Worm (Caenorhabditis elegans) whole organism, early embryonic: ENCODE data around the gene ZK792.4.

ENCODE experiments used
- B0310.2 ChIP-seq: sonication (generic microtip); optimal IDR thresholded peaks from 2 replicates; lab custom pipeline; 2016; ENCODE audit warnings: mild to moderate bottlenecking, missing genetic modification characterization, missing compliant biosample characterization
- F13C5.2 ChIP-seq: sonication (generic microtip); optimal IDR thresholded peaks from 2 replicates; lab custom pipeline; 2017; ENCODE audit warnings: mild to moderate bottlenecking, missing genetic modification characterization, inconsistent platforms, missing compliant biosample characterization
- aly-1 ChIP-seq: sonication (generic microtip); optimal IDR thresholded peaks from 2 replicates; lab custom pipeline; 2016; ENCODE audit warnings: missing genetic modification characterization, missing compliant biosample characterization
- ama-1 ChIP-seq: fragments of 150-350 bp; optimal IDR thresholded peaks from 2 replicates; lab custom pipeline; 2014
- ets-7 ChIP-seq: sonication (generic microtip); optimal IDR thresholded peaks from 2 replicates; lab custom pipeline; 2016; ENCODE audit warnings: missing genotype, missing genetic modification characterization, missing compliant biosample characterization
- hmg-4 ChIP-seq: fragments of 200-800 bp; sonication (Bioruptor generic); optimal IDR thresholded peaks from 2 replicates; lab custom pipeline; 2018; ENCODE audit warnings: mild to moderate bottlenecking, missing genetic modification characterization, missing compliant biosample characterization
- hnd-1 ChIP-seq: sonication (generic microtip); optimal IDR thresholded peaks from 2 replicates; lab custom pipeline; 2016; ENCODE audit warnings: missing genetic modification characterization, missing compliant biosample characterization
- scrt-1 ChIP-seq: fragments of 200-800 bp; sonication (Bioruptor generic); IDR thresholded peaks from 2 replicates; pipeline ENCODE4 v1.3.6; 2022; ENCODE audit warnings: missing genetic modification characterization, missing compliant biosample characterization
- sea-1 ChIP-seq: fragments of 200-800 bp; sonication (Bioruptor generic); conservative IDR thresholded peaks from 2 replicates; pipeline ENCODE4 v1.3.6; 2022; ENCODE audit warnings: missing genetic modification characterization, missing compliant biosample characterization

DNA sequence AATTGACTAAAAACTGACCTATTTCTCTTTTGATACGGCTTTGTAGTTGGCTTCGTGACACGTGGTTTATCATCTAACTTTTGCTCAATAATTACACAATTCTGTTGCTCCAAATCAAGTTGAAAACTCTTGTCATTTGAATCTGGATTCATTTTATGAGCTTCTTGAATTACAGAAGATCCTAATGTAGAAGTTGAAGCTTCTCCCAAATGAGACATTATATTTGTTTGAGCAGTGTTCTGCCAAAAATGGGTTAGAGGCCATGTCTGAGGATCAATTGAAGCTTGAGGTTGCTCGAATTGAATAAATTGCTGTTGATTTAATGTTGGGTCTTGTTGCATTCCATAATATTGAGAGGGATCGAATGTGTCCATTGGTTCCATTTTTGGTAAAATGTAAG, 15.7 kb upstream of the ZK792.4 start:
- TF ChIP-seq aly-1 (tag; lab: Kevin White, UChicago) (no peak), ama-1 (lab: Kevin White, UChicago) (no peak), sea-1 (GFP tag; lab: Robert Waterston, UW) (no peak), hmg-4 (GFP tag; lab: Kevin White, UChicago) (no peak), B0310.2 (no peak), hnd-1 (tag; lab: Kevin White, UChicago) (no peak), F13C5.2 (tag; lab: Kevin White, UChicago) (no peak), ets-7 (tag; lab: Kevin White, UChicago) (no peak), scrt-1 (GFP tag; lab: Robert Waterston, UW) (no peak)
